Worm (Caenorhabditis elegans): ENCODE results near the gene spig-6.

DNA sequence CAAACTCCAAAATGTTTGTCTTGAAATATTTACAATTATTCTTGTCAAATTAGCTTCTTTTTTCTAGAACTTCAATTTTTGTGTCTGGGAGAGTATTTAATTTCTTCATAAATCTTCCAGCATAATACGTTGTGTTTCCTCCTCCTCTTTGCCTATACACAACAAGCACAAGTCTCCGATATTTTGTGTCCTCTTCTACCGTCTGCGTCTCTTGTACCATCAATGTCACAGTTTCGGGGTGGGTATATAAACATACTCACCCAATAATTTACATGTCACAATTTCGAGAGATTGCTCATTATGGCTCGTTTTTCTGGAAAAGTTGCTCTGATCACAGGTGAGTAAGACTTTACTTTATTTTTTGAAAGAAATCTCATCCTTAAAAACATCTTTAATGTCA lies 43.8 kb upstream of the spig-6 start, which contains the start of gene F26D2.15:
- no peak for TF ChIP-seq sea-1 (GFP tag; conservative IDR thresholded peaks at IDR 0.05)
- no peak for TF ChIP-seq F13C5.2 (tag; optimal IDR thresholded peaks at IDR 0.05)
- no peak for TF ChIP-seq scrt-1 (GFP tag; IDR thresholded peaks at IDR 0.05)
- no peak for TF ChIP-seq hmg-4 (GFP tag; optimal IDR thresholded peaks at IDR 0.05)
- TF ChIP-seq aly-1 (tag; optimal IDR thresholded peaks at IDR 0.05): no peak
- no peak for TF ChIP-seq ceh-36 (tag; optimal IDR thresholded peaks at IDR 0.05)
- TF ChIP-seq hmbx-1 (tag; optimal IDR thresholded peaks at IDR 0.05): no peak
- no peak for TF ChIP-seq ama-1 (optimal IDR thresholded peaks at IDR 0.05)
- no peak for TF ChIP-seq tbx-11 (GFP tag; IDR thresholded peaks at IDR 0.05)
- TF ChIP-seq tbx-37 (GFP tag; conservative IDR thresholded peaks at IDR 0.05): no peak
- no peak for TF ChIP-seq tra-4 (tag; optimal IDR thresholded peaks at IDR 0.05)
- no peak for TF ChIP-seq ceh-13 (GFP tag; optimal IDR thresholded peaks at IDR 0.05)
- no peak for TF ChIP-seq flt-1 (GFP tag; IDR thresholded peaks at IDR 0.05)

Data from whole organism, early embryonic.